Fruit fly (Drosophila melanogaster) whole organism, wandering third instar larva: ENCODE data around the gene mab-21.

Experiments
- Abd-B ChIP-seq: fragments of >200 bp; optimal IDR thresholded peaks from 2 replicates; lab custom pipeline; 2017; ENCODE audit warnings: missing biosample characterization, missing genetic modification characterization
- CG32264 ChIP-seq: fragments of 200-800 bp; sonication (Bioruptor generic); optimal IDR thresholded peaks from 2 replicates; lab custom pipeline; 2016; ENCODE audit warnings: missing biosample characterization, missing genetic modification characterization
- CG9705 ChIP-seq: fragments of 200-800 bp; sonication (Bioruptor generic); optimal IDR thresholded peaks from 2 replicates; lab custom pipeline; 2018; ENCODE audit warnings: missing biosample characterization, mild to moderate bottlenecking, missing genetic modification characterization
- CrebA ChIP-seq: fragments of 200-800 bp; sonication (Bioruptor generic); optimal IDR thresholded peaks from 2 replicates; lab custom pipeline; 2016; ENCODE audit warnings: missing biosample characterization, mild to moderate bottlenecking, missing genetic modification characterization, borderline replicate concordance
- Dfd ChIP-seq: fragments of >200 bp; optimal IDR thresholded peaks from 2 replicates; lab custom pipeline; 2017; ENCODE audit warnings: missing biosample characterization, missing genetic modification characterization
- Dif ChIP-seq: fragments of 200-275, 200-300 bp; sonication (Bioruptor generic); optimal IDR thresholded peaks from 2 replicates; lab custom pipeline; 2018; ENCODE audit warnings: missing biosample characterization, missing genetic modification characterization; ENCODE audit not compliant: partially characterized antibody
- GATAd ChIP-seq: sonication (Bioruptor generic); optimal IDR thresholded peaks from 2 replicates; lab custom pipeline; 2016; ENCODE audit warnings: missing biosample characterization, missing genetic modification characterization
- HLH106 ChIP-seq: fragments of 200-800 bp; optimal IDR thresholded peaks from 3 replicates; lab custom pipeline; 2019; ENCODE audit warnings: missing biosample characterization, mild to moderate bottlenecking, missing genetic modification characterization, moderate library complexity
- Hnf4 ChIP-seq: fragments of 200-800 bp; sonication (Bioruptor generic); optimal IDR thresholded peaks from 2 replicates; lab custom pipeline; 2016; ENCODE audit warnings: missing biosample characterization, mild to moderate bottlenecking, missing genetic modification characterization
- Hr78 ChIP-seq: fragments of >200 bp; optimal IDR thresholded peaks from 2 replicates; lab custom pipeline; 2017; ENCODE audit warnings: missing biosample characterization, missing genetic modification characterization
- Hr83 ChIP-seq: fragments of 200-300 bp; sonication (Bioruptor generic); optimal IDR thresholded peaks from 2 replicates; lab custom pipeline; 2016; ENCODE audit warnings: missing biosample characterization, mild to moderate bottlenecking, missing genetic modification characterization, moderate library complexity; ENCODE audit not compliant: poor library complexity, severe bottlenecking
- Jra ChIP-seq: sonication (Bioruptor generic); optimal IDR thresholded peaks from 2 replicates; lab custom pipeline; 2016; ENCODE audit warnings: missing biosample characterization, missing genetic modification characterization
- Mio ChIP-seq: sonication (Bioruptor generic); optimal IDR thresholded peaks from 2 replicates; lab custom pipeline; 2016; ENCODE audit warnings: missing biosample characterization, missing genetic modification characterization
- Myc ChIP-seq: fragments of >200 bp; optimal IDR thresholded peaks from 2 replicates; lab custom pipeline; 2017
- N ChIP-seq: fragments of >200 bp; optimal IDR thresholded peaks from 2 replicates; lab custom pipeline; 2018; ENCODE audit warnings: missing biosample characterization, missing external identifiers, missing genetic modification characterization
- OdsH ChIP-seq: fragments of 200-800 bp; sonication (Bioruptor generic); optimal IDR thresholded peaks from 2 replicates; lab custom pipeline; 2016; ENCODE audit warnings: missing biosample characterization, mild to moderate bottlenecking, missing genetic modification characterization
- Rel ChIP-seq, 2 experiments: fragments of 200-800 bp; sonication (Bioruptor generic) in 1 of 2; optimal IDR thresholded peaks; 2 replicates in 1 of 2; 3 replicates in 1 of 2; lab custom pipeline; 2016 to 2019; ENCODE audit warnings: mild to moderate bottlenecking in 2 of 2, missing biosample characterization in 2 of 2, missing genetic modification characterization in 2 of 2, moderate library complexity in 1 of 2
- Sp1 ChIP-seq: fragments of 200-800 bp; sonication (Bioruptor generic); optimal IDR thresholded peaks from 3 replicates; lab custom pipeline; 2019; ENCODE audit warnings: missing biosample characterization, mild to moderate bottlenecking, missing genetic modification characterization, moderate library complexity
- Vsx2 ChIP-seq: fragments of 200-300, 225-300 bp; sonication (Bioruptor generic); optimal IDR thresholded peaks from 2 replicates; lab custom pipeline; 2018; ENCODE audit warnings: missing biosample characterization, missing genetic modification characterization; ENCODE audit not compliant: partially characterized antibody
- br ChIP-seq: fragments of 200-800 bp; sonication (Bioruptor generic); optimal IDR thresholded peaks from 2 replicates; lab custom pipeline; 2016; ENCODE audit warnings: missing biosample characterization, missing genetic modification characterization
- brk ChIP-seq: fragments of 200-800 bp; sonication (Bioruptor generic); optimal IDR thresholded peaks from 2 replicates; lab custom pipeline; 2016; ENCODE audit warnings: missing biosample characterization, mild to moderate bottlenecking, missing genetic modification characterization
- dl ChIP-seq, 2 experiments: fragments of 175-275, 200-275 bp in 1 of 2; fragments of 200-275 bp in 1 of 2; sonication (Bioruptor generic); optimal IDR thresholded peaks; lab custom pipeline; 2018; ENCODE audit warnings: mild to moderate bottlenecking in 2 of 2, missing biosample characterization in 2 of 2, missing genetic modification characterization in 2 of 2, moderate library complexity in 2 of 2; ENCODE audit not compliant: partially characterized antibody in 2 of 2, insufficient read depth in 1 of 2
- dmrt93B ChIP-seq: fragments of 200-800 bp; sonication (Bioruptor generic); optimal IDR thresholded peaks from 2 replicates; lab custom pipeline; 2018; ENCODE audit warnings: missing biosample characterization, mild to moderate bottlenecking, missing genetic modification characterization
- dsf ChIP-seq: sonication (Bioruptor generic); optimal IDR thresholded peaks from 2 replicates; lab custom pipeline; 2016; ENCODE audit warnings: missing biosample characterization, missing genetic modification characterization, borderline replicate concordance
- ey ChIP-seq: fragments of 200-800 bp; sonication (Bioruptor generic); optimal IDR thresholded peaks from 2 replicates; lab custom pipeline; 2016; ENCODE audit warnings: missing biosample characterization, missing genetic modification characterization
- foxo ChIP-seq, 2 experiments: fragments of 200-800 bp; sonication (Bioruptor generic); optimal IDR thresholded peaks; 2 replicates in 1 of 2; 3 replicates in 1 of 2; lab custom pipeline; 2016 to 2017; ENCODE audit warnings: missing biosample characterization in 2 of 2, missing genetic modification characterization in 2 of 2
- fru ChIP-seq: fragments of 200-800 bp; sonication (Bioruptor generic); optimal IDR thresholded peaks from 3 replicates; lab custom pipeline; 2016; ENCODE audit warnings: missing biosample characterization, mild to moderate bottlenecking, missing genetic modification characterization
- h ChIP-seq: fragments of 200-800 bp; sonication (Bioruptor generic); optimal IDR thresholded peaks from 3 replicates; lab custom pipeline; 2016; ENCODE audit warnings: missing biosample characterization, mild to moderate bottlenecking, missing genetic modification characterization
- jim ChIP-seq: fragments of 175-275, 200-325 bp; sonication (Bioruptor generic); optimal IDR thresholded peaks from 2 replicates; lab custom pipeline; 2016; ENCODE audit warnings: missing biosample characterization, mild to moderate bottlenecking, missing genetic modification characterization
- lola ChIP-seq: fragments of >200 bp; optimal IDR thresholded peaks from 2 replicates; lab custom pipeline; 2017; ENCODE audit warnings: missing biosample characterization, missing genetic modification characterization
- pan ChIP-seq: fragments of >200 bp; optimal IDR thresholded peaks from 2 replicates; lab custom pipeline; 2017
- psq ChIP-seq: fragments of 200-800 bp; sonication (Bioruptor generic); optimal IDR thresholded peaks from 3 replicates; lab custom pipeline; 2017; ENCODE audit warnings: missing biosample characterization, mild to moderate bottlenecking, missing genetic modification characterization, moderate library complexity
- rgr ChIP-seq: fragments of 200-800 bp; sonication (Bioruptor generic); optimal IDR thresholded peaks from 3 replicates; lab custom pipeline; 2016; ENCODE audit warnings: missing biosample characterization, mild to moderate bottlenecking, missing genetic modification characterization
- sage ChIP-seq: fragments of 200-800 bp; sonication (Bioruptor generic); optimal IDR thresholded peaks from 2 replicates; lab custom pipeline; 2016; ENCODE audit warnings: missing biosample characterization, mild to moderate bottlenecking, missing genetic modification characterization
- sv ChIP-seq: fragments of 200-800 bp; sonication (Bioruptor generic); optimal IDR thresholded peaks from 3 replicates; lab custom pipeline; 2016; ENCODE audit warnings: missing biosample characterization, missing genetic modification characterization
- tai ChIP-seq: sonication (Bioruptor generic); optimal IDR thresholded peaks from 2 replicates; lab custom pipeline; 2016; ENCODE audit warnings: missing biosample characterization, missing genetic modification characterization
- usp ChIP-seq: fragments of >200 bp; optimal IDR thresholded peaks from 2 replicates; lab custom pipeline; 2017; ENCODE audit warnings: missing biosample characterization, missing genetic modification characterization
- woc ChIP-seq: sonication (Bioruptor generic); optimal IDR thresholded peaks from 2 replicates; lab custom pipeline; 2016; ENCODE audit warnings: missing biosample characterization, mild to moderate bottlenecking, missing genetic modification characterization

The mab-21 gene

DNA sequence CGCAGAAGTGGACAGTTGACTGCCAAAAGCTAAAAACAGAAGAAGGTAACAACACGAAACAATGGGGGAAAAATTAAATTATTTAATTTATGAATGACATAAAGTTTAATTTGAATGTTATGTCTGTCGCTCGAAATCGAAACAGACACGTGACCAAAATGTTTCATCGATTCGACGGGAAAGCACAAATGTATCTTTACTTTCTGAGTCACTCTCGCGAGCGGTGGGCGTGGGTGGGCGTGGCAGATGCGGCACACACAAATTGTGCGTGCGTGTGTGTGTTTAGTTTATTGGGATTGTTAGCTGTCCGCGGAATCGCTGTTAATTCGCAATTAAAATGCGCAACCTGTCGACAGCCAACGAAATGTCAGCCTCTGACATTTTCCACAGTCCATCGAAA is 5.5 kb downstream of the mab-21 start:
- TF ChIP-seq Rel (GFP tag; optimal IDR thresholded peaks at IDR 0.05; lab: Kevin White, UChicago) (no peak), Rel (tag; optimal IDR thresholded peaks at IDR 0.05; lab: Kevin White, UChicago) (peak; percentile 62), psq (no peak)

DNA sequence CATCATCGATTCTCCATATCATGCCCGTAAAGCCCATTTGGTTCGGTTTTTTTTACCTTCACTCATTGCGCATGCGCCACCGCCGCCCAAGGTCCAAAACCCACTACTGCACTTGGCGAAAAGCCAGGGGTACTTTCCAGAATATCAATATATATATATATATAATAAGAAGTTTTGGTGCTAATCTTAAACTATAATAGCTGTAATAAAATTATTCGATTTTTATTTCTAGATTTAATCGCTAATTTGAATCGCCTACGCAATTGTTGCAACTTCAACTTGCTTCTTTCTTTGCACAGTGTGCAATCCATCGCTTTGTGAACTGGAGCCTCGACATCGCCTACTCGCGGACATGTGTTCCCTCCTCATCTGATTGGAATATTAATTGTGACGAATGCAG is 9.2 kb downstream of the mab-21 start:
- TF ChIP-seq Jra: no peak
- no peak for TF ChIP-seq Myc (lab: Kevin White, UChicago)
- TF ChIP-seq foxo (GFP tag; optimal IDR thresholded peaks at IDR 0.05; lab: Kevin White, UChicago): peak in 1 of 2 experiments; percentile 18
- TF ChIP-seq br (GFP tag; lab: Kevin White, UChicago): no peak
- TF ChIP-seq rgr (GFP tag; lab: Kevin White, UChicago): peak; percentile 15
- TF ChIP-seq Sp1 (GFP tag; lab: Kevin White, UChicago): peak; percentile 18
- TF ChIP-seq HLH106 (tag; lab: Kevin White, UChicago): peak; percentile 27
- TF ChIP-seq usp (GFP tag; lab: Kevin White, UChicago): no peak
- no peak for TF ChIP-seq tai (GFP tag; lab: Kevin White, UChicago)
- TF ChIP-seq CG9705 (GFP tag; lab: Kevin White, UChicago): no peak
- peak; percentile 0 for TF ChIP-seq dmrt93B (GFP tag; lab: Kevin White, UChicago)
- no peak for TF ChIP-seq jim (GFP tag; lab: Kevin White, UChicago)

DNA sequence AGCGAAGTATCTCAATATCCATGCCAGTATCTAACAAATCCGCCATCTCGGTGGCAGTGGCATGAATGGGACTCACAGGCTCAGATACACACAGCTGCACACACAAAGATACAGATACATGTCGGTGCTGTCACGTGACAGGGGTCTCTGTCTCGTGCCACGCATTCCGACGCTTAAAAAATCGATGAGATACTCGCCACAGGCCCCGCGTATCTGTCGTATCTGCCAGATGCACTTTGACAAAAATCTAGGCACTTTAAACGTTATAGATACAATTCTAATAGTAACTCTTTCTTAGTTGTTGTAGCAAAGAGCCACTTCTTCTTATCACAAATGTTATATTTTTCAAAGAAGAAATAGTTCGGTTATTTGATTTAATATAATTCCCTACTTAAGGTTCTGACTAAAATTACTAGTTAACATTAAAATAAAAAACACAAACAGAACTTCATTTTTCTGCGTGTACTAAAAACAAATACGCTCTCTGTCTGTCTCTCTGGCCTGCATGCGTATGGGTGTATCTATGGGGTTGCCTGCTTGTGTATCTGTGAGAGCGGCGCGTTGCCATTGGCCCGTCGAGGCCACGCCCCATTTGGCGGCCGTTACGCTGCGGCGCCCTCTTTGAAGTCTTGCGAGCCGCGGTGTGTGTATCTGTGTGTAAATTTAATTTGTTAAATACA is 12.1 kb downstream of the mab-21 start, which contains the start of gene CG4766:
Gene CG4766, minus strand, starts transcription at position 51 of the 680 bp plus-strand sequence.
- peak; percentile 36 for TF ChIP-seq brk
- TF ChIP-seq CrebA (GFP tag; lab: Kevin White, UChicago): peak; percentile 26
- TF ChIP-seq tai (GFP tag; lab: Kevin White, UChicago): peak; percentile 64
- TF ChIP-seq OdsH (GFP tag; lab: Kevin White, UChicago): peak; percentile 86
- TF ChIP-seq Dif: no peak
- peak; percentile 82 for TF ChIP-seq rgr (GFP tag; lab: Kevin White, UChicago)
- peak; percentile 80 for TF ChIP-seq Jra
- peak; percentile 87 for TF ChIP-seq sv (GFP tag; lab: Kevin White, UChicago)
- TF ChIP-seq jim (GFP tag; lab: Kevin White, UChicago): no peak
- no peak for TF ChIP-seq dl (GFP tag; optimal IDR thresholded peaks at IDR 0.05; lab: Kevin White, UChicago; ENCODE audit: insufficient read depth in 1 of 2, partially characterized antibody in 2 of 2)
- TF ChIP-seq fru (GFP tag; lab: Kevin White, UChicago): peak; percentile 94
- TF ChIP-seq usp (GFP tag; lab: Kevin White, UChicago): no peak
- peak; percentile 88 for TF ChIP-seq HLH106 (tag; lab: Kevin White, UChicago)
- TF ChIP-seq pan (lab: Kevin White, UChicago): no peak
- peak; percentile 68 for TF ChIP-seq dmrt93B (GFP tag; lab: Kevin White, UChicago)
- TF ChIP-seq sage (GFP tag; lab: Kevin White, UChicago): peak; percentile 49
- no peak for TF ChIP-seq Myc (lab: Kevin White, UChicago)
- TF ChIP-seq Hr78 (GFP tag; lab: Kevin White, UChicago): no peak
- peak; percentile 87 for TF ChIP-seq br (GFP tag; lab: Kevin White, UChicago)
- no peak for TF ChIP-seq Hr83 (GFP tag; lab: Kevin White, UChicago)
- TF ChIP-seq Dfd: no peak
- peak; percentile 82 for TF ChIP-seq psq
- TF ChIP-seq N (GFP tag; lab: Kevin White, UChicago): no peak
- TF ChIP-seq Rel (GFP tag; optimal IDR thresholded peaks at IDR 0.05; lab: Kevin White, UChicago): no peak
- TF ChIP-seq Rel (tag; optimal IDR thresholded peaks at IDR 0.05; lab: Kevin White, UChicago): peak; percentile 37
- TF ChIP-seq Sp1 (GFP tag; lab: Kevin White, UChicago): peak; percentile 86
- peak; percentile 82 for TF ChIP-seq woc (GFP tag; lab: Kevin White, UChicago)
- TF ChIP-seq CG9705 (GFP tag; lab: Kevin White, UChicago): peak; percentile 69
- peak; percentile 34 to 92 for TF ChIP-seq foxo (GFP tag; optimal IDR thresholded peaks at IDR 0.05; lab: Kevin White, UChicago)
- no peak for TF ChIP-seq Vsx2 (GFP tag; lab: Kevin White, UChicago)
- TF ChIP-seq Hnf4 (GFP tag; lab: Kevin White, UChicago): peak; percentile 82
- no peak for TF ChIP-seq Abd-B (GFP tag; lab: Kevin White, UChicago)
- no peak for TF ChIP-seq Mio (GFP tag; lab: Kevin White, UChicago)
- TF ChIP-seq ey: peak; percentile 89
- TF ChIP-seq CG32264 (GFP tag; lab: Kevin White, UChicago): peak; percentile 54
- TF ChIP-seq h (GFP tag; lab: Kevin White, UChicago): peak; percentile 92
- TF ChIP-seq dsf (GFP tag; lab: Kevin White, UChicago): no peak
- TF ChIP-seq lola (GFP tag; lab: Kevin White, UChicago): no peak
- TF ChIP-seq GATAd (GFP tag; lab: Kevin White, UChicago): no peak
- TF ChIP-seq, all 38 proteins: peak for 22
